Worm (Caenorhabditis elegans) whole organism, L2 larva: ENCODE measurements around the gene cwc-15.
A peak's percentile ranks its signal among the peaks of the same experiment; 100 is the strongest.

Source experiments
- R02D3.7 ChIP-seq: fragments of 150-350 bp; optimal IDR thresholded peaks from 2 replicates; lab custom pipeline; 2014; ENCODE audit warnings: missing biosample characterization, missing genetic modification characterization
- alr-1 ChIP-seq: fragments of 150-350 bp; optimal IDR thresholded peaks from 2 replicates; lab custom pipeline; 2014; ENCODE audit warnings: missing biosample characterization, missing genetic modification characterization
- blmp-1 ChIP-seq: sonication (generic microtip); optimal IDR thresholded peaks from 2 replicates; lab custom pipeline; 2017; ENCODE audit warnings: missing genetic modification characterization, mild to moderate bottlenecking, missing compliant biosample characterization, antibody characterized with exemption, moderate library complexity; ENCODE audit not compliant: insufficient read depth
- crh-2 ChIP-seq: sonication (generic microtip); optimal IDR thresholded peaks from 2 replicates; lab custom pipeline; 2017; ENCODE audit warnings: missing biosample characterization, missing genetic modification characterization
- dmd-4 ChIP-seq: sonication (generic microtip); optimal IDR thresholded peaks from 2 replicates; lab custom pipeline; 2017; ENCODE audit warnings: missing biosample characterization, missing genetic modification characterization
- elt-3 ChIP-seq: sonication (generic microtip); optimal IDR thresholded peaks from 2 replicates; lab custom pipeline; 2017; ENCODE audit warnings: missing biosample characterization, missing genetic modification characterization
- fos-1 ChIP-seq: fragments of 150-350 bp; optimal IDR thresholded peaks from 2 replicates; lab custom pipeline; 2014; ENCODE audit warnings: missing biosample characterization, missing genetic modification characterization
- lin-11 ChIP-seq: fragments of 150-350 bp; sonication (generic microtip); optimal IDR thresholded peaks from 2 replicates; lab custom pipeline; 2014; ENCODE audit warnings: missing biosample characterization, missing genetic modification characterization, inconsistent platforms, mixed read lengths
- lin-39 ChIP-seq: fragments of 150-350 bp; optimal IDR thresholded peaks from 2 replicates; lab custom pipeline; 2014; ENCODE audit warnings: missing biosample characterization, missing genetic modification reagents, missing genetic modification characterization
- nhr-12 ChIP-seq: fragments of 150-350 bp; optimal IDR thresholded peaks from 2 replicates; lab custom pipeline; 2014; ENCODE audit warnings: missing biosample characterization, missing genetic modification characterization
- nhr-21 ChIP-seq: fragments of 150-350 bp; optimal IDR thresholded peaks from 2 replicates; lab custom pipeline; 2014; ENCODE audit warnings: missing biosample characterization, missing genetic modification characterization
- snpc-4 ChIP-seq: fragments of 150-350 bp; optimal IDR thresholded peaks from 2 replicates; lab custom pipeline; 2014; ENCODE audit warnings: missing biosample characterization, missing genetic modification characterization
- zag-1 ChIP-seq: fragments of 150-350 bp; optimal IDR thresholded peaks from 2 replicates; lab custom pipeline; 2014; ENCODE audit warnings: missing biosample characterization, missing genetic modification characterization

cwc-15 gene

DNA sequence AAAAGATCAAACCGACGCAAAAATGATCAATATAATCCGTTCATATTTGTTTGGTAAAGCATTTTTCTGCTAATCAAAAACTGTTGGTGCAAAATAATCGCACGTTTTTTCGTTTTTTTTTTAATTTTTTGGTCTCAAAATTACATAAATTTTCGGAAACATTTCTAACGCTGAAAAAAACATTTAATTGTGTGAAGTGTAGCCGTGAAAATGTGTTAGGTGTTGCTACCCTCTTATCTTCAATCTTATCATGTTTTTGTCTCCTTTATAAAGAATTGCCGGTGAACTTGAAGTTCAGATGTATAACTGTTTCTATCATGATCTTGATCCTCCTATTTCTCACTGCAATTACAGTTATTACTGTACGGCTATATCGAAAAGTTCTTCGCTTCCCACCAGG lies 45.8 kb downstream of the cwc-15 start, which contains the start of gene cyp-35D1:
cyp-35D1 (plus strand) TSS at position 301 of the 400 bp plus-strand sequence.
- TF ChIP-seq alr-1 = no peak
- no peak for TF ChIP-seq lin-11
- TF ChIP-seq R02D3.7 = no peak
- no peak for TF ChIP-seq dmd-4 (tag; lab: Kevin White, UChicago)
- no peak for TF ChIP-seq zag-1 (tag; lab: Kevin White, UChicago)
- TF ChIP-seq nhr-12 = no peak
- no peak for TF ChIP-seq lin-39
- no peak for TF ChIP-seq elt-3 (tag; lab: Kevin White, UChicago)
- TF ChIP-seq snpc-4 (tag; lab: Kevin White, UChicago) = no peak
- no peak for TF ChIP-seq crh-2 (tag; lab: Kevin White, UChicago)

ce11 chrV:16071167-16071566 lies 48.0 kb downstream of the cwc-15 start, which contains the start of gene nhr-176:
nhr-176 (plus strand) TSS chrV:16071325.
- TF ChIP-seq blmp-1 (no peak), nhr-21 (no peak), nhr-12 (no peak), fos-1 (tag; lab: Kevin White, UChicago) (peak; percentile 9)
- TF ChIP-seq, all 48 proteins: peak for 1
